Worm (Caenorhabditis elegans) whole organism, L1 larva: ENCODE data around the gene C05C10.8.

Source experiments
- ceh-90 ChIP-seq: sonication (generic microtip); optimal IDR thresholded peaks from 2 replicates; lab custom pipeline; 2016; ENCODE audit warnings: missing genetic modification characterization, missing compliant biosample characterization
- pqm-1 ChIP-seq: sonication (generic microtip); optimal IDR thresholded peaks from 3 replicates; lab custom pipeline; 2017; ENCODE audit warnings: missing biosample characterization, missing genetic modification characterization
- snpc-4 ChIP-seq: fragments of 150-350 bp; optimal IDR thresholded peaks from 2 replicates; lab custom pipeline; 2014; ENCODE audit warnings: missing biosample characterization, missing genetic modification characterization
- sox-4 ChIP-seq: sonication (generic microtip); optimal IDR thresholded peaks from 2 replicates; lab custom pipeline; 2016; ENCODE audit warnings: missing genetic modification characterization, missing compliant biosample characterization
- unc-130 ChIP-seq: fragments of 150-350 bp; optimal IDR thresholded peaks from 2 replicates; lab custom pipeline; 2017; ENCODE audit warnings: missing biosample characterization, missing genetic modification characterization, inconsistent platforms

- TF ChIP-seq unc-130 (tag; lab: Kevin White, UChicago) (no peak), sox-4 (tag; lab: Kevin White, UChicago) (no peak), ceh-90 (tag; lab: Kevin White, UChicago) (no peak), snpc-4 (no peak), pqm-1 (tag; lab: Kevin White, UChicago) (no peak)
Observed at ce11 chrII:9931476-9931875, 13.7 kb upstream of the C05C10.8 start, which contains the start of gene pho-11.
